Worm (Caenorhabditis elegans): ENCODE results near the gene pgp-11.

ce11 chrII:8017380-8017779, 13.3 kb upstream of the pgp-11 start, which contains the start of gene zyg-11:
- TF ChIP-seq ceh-19 (GFP tag; optimal IDR thresholded peaks at IDR 0.05) (no peak), F13H6.1 (tag; optimal IDR thresholded peaks at IDR 0.05) (no peak), ceh-14 (tag; optimal IDR thresholded peaks at IDR 0.05) (no peak), nhr-11 (tag; optimal IDR thresholded peaks at IDR 0.05) (no peak), dve-1 (tag; optimal IDR thresholded peaks at IDR 0.05) (no peak)
